Worm (Caenorhabditis elegans) whole organism, mixed stage, embryonic: ENCODE measurements around the gene R02F2.9.

ENCODE experiments used
- M03D4.4 ChIP-seq: sonication (generic microtip); optimal IDR thresholded peaks from 2 replicates; lab custom pipeline; 2017; ENCODE audit warnings: mild to moderate bottlenecking, missing genetic modification characterization, missing compliant biosample characterization
- bed-3 ChIP-seq: fragments of 200-800 bp; sonication (Bioruptor generic); optimal IDR thresholded peaks from 3 replicates; lab custom pipeline; 2018; ENCODE audit warnings: mild to moderate bottlenecking, missing genetic modification characterization, moderate library complexity, missing compliant biosample characterization
- blmp-1 ChIP-seq: fragments of 150-350 bp; optimal IDR thresholded peaks from 2 replicates; lab custom pipeline; 2014; ENCODE audit warnings: missing biosample characterization, missing genetic modification characterization
- ceh-39 ChIP-seq: fragments of 150-350 bp; optimal IDR thresholded peaks from 2 replicates; lab custom pipeline; 2014; ENCODE audit warnings: missing biosample characterization, missing genetic modification characterization
- ceh-43 ChIP-seq: fragments of 200-800 bp; sonication (Bioruptor generic); optimal IDR thresholded peaks from 2 replicates; lab custom pipeline; 2018; ENCODE audit warnings: mild to moderate bottlenecking, missing genetic modification characterization, moderate library complexity, missing compliant biosample characterization
- ceh-83 ChIP-seq: fragments of 200-800 bp; sonication (Bioruptor generic); optimal IDR thresholded peaks from 2 replicates; lab custom pipeline; 2018; ENCODE audit warnings: mild to moderate bottlenecking, missing genetic modification characterization, missing compliant biosample characterization
- ces-1 ChIP-seq: fragments of 150-350 bp; optimal IDR thresholded peaks from 2 replicates; lab custom pipeline; 2014; ENCODE audit warnings: missing biosample characterization, missing genetic modification reagents, missing genetic modification characterization
- cnd-1 ChIP-seq: fragments of 200-800 bp; sonication (Bioruptor generic); optimal IDR thresholded peaks from 2 replicates; lab custom pipeline; 2018; ENCODE audit warnings: mild to moderate bottlenecking, missing genetic modification characterization, missing compliant biosample characterization
- drap-1 ChIP-seq: fragments of 200-800 bp; sonication (Bioruptor generic); optimal IDR thresholded peaks from 3 replicates; lab custom pipeline; 2018; ENCODE audit warnings: mild to moderate bottlenecking, missing genetic modification characterization, missing compliant biosample characterization
- elt-1 ChIP-seq: sonication (generic microtip); optimal IDR thresholded peaks from 2 replicates; lab custom pipeline; 2017; ENCODE audit warnings: missing genetic modification characterization, mild to moderate bottlenecking, missing compliant biosample characterization, antibody characterized with exemption, moderate library complexity, borderline replicate concordance; ENCODE audit not compliant: insufficient read depth
- elt-3 ChIP-seq: fragments of 150-350 bp; optimal IDR thresholded peaks from 2 replicates; lab custom pipeline; 2014; ENCODE audit warnings: missing biosample characterization, missing genetic modification characterization
- flh-1 ChIP-seq: fragments of 200-800 bp; sonication (Bioruptor generic); optimal IDR thresholded peaks from 2 replicates; lab custom pipeline; 2018; ENCODE audit warnings: mild to moderate bottlenecking, missing genetic modification characterization, moderate library complexity, missing compliant biosample characterization
- ham-2 ChIP-seq: fragments of 200-800 bp; sonication (Bioruptor generic); optimal IDR thresholded peaks from 2 replicates; lab custom pipeline; 2018; ENCODE audit warnings: mild to moderate bottlenecking, missing genetic modification characterization, missing compliant biosample characterization
- hlh-1 ChIP-seq: fragments of 150-350 bp; optimal IDR thresholded peaks from 2 replicates; lab custom pipeline; 2014; ENCODE audit warnings: missing biosample characterization, missing genetic modification reagents, missing genetic modification characterization
- lin-13 ChIP-seq: fragments of 150-350 bp; optimal IDR thresholded peaks from 2 replicates; lab custom pipeline; 2014; ENCODE audit warnings: missing biosample characterization, missing genetic modification characterization
- lin-32 ChIP-seq: fragments of 200-800 bp; sonication (Bioruptor generic); optimal IDR thresholded peaks from 2 replicates; lab custom pipeline; 2018; ENCODE audit warnings: mild to moderate bottlenecking, missing genetic modification characterization, missing compliant biosample characterization
- lsy-2 ChIP-seq: fragments of 150-350 bp; optimal IDR thresholded peaks from 2 replicates; lab custom pipeline; 2014; ENCODE audit warnings: missing biosample characterization, missing genetic modification characterization
- mab-5 ChIP-seq: fragments of 150-350 bp; optimal IDR thresholded peaks from 2 replicates; lab custom pipeline; 2014; ENCODE audit warnings: missing biosample characterization, missing genetic modification characterization
- mep-1 ChIP-seq: fragments of 150-350 bp; optimal IDR thresholded peaks from 2 replicates; lab custom pipeline; 2017; ENCODE audit warnings: missing biosample characterization, missing genetic modification reagents, missing genetic modification characterization, inconsistent platforms
- mls-2 ChIP-seq: sonication (generic microtip); optimal IDR thresholded peaks from 2 replicates; lab custom pipeline; 2016; ENCODE audit warnings: mild to moderate bottlenecking, missing genetic modification characterization, moderate library complexity, missing compliant biosample characterization
- nhr-12 ChIP-seq: fragments of 150-350 bp; optimal IDR thresholded peaks from 2 replicates; lab custom pipeline; 2014; ENCODE audit warnings: missing biosample characterization, missing genetic modification characterization
- nhr-2 ChIP-seq: fragments of 150-350 bp; optimal IDR thresholded peaks from 2 replicates; lab custom pipeline; 2014; ENCODE audit warnings: missing biosample characterization, missing genetic modification characterization
- nhr-237 ChIP-seq: fragments of 150-350 bp; optimal IDR thresholded peaks from 2 replicates; lab custom pipeline; 2014; ENCODE audit warnings: missing biosample characterization, missing genetic modification characterization
- nhr-28 ChIP-seq: fragments of 150-350 bp; optimal IDR thresholded peaks from 2 replicates; lab custom pipeline; 2014; ENCODE audit warnings: missing biosample characterization, missing genetic modification characterization
- nhr-76 ChIP-seq: sonication (generic microtip); optimal IDR thresholded peaks from 2 replicates; lab custom pipeline; 2017; ENCODE audit warnings: missing biosample characterization, missing genetic modification characterization
- pha-4 ChIP-seq: fragments of 150-350 bp; optimal IDR thresholded peaks from 2 replicates; lab custom pipeline; 2018; ENCODE audit warnings: missing biosample characterization, missing genetic modification reagents, missing genetic modification characterization
- sem-2 ChIP-seq: fragments of 200-800 bp; sonication (Bioruptor generic); optimal IDR thresholded peaks from 2 replicates; lab custom pipeline; 2018; ENCODE audit warnings: mild to moderate bottlenecking, missing genetic modification characterization, missing compliant biosample characterization
- snpc-4 ChIP-seq: fragments of 150-350 bp; optimal IDR thresholded peaks from 2 replicates; lab custom pipeline; 2014; ENCODE audit warnings: missing biosample characterization, missing genetic modification characterization
- sptf-1 ChIP-seq: sonication (generic microtip); optimal IDR thresholded peaks from 2 replicates; lab custom pipeline; 2017; ENCODE audit warnings: mild to moderate bottlenecking, missing genetic modification characterization, moderate library complexity, missing compliant biosample characterization
- tbx-8 ChIP-seq: fragments of 200-800 bp; sonication (Bioruptor generic); optimal IDR thresholded peaks from 2 replicates; lab custom pipeline; 2018; ENCODE audit warnings: mild to moderate bottlenecking, missing genetic modification characterization, moderate library complexity, missing compliant biosample characterization
- unc-120 ChIP-seq: sonication (generic microtip); optimal IDR thresholded peaks from 2 replicates; lab custom pipeline; 2017; ENCODE audit warnings: missing genetic modification characterization, missing compliant biosample characterization; ENCODE audit not compliant: poor library complexity, severe bottlenecking
- unc-39 ChIP-seq: fragments of 150-350 bp; optimal IDR thresholded peaks from 2 replicates; lab custom pipeline; 2014; ENCODE audit warnings: missing biosample characterization, missing genetic modification characterization
- unc-62 ChIP-seq: fragments of 150-350 bp; optimal IDR thresholded peaks from 2 replicates; lab custom pipeline; 2014; ENCODE audit warnings: missing biosample characterization, missing genetic modification reagents, missing genetic modification characterization
- zip-8 ChIP-seq: fragments of 150-350 bp; optimal IDR thresholded peaks from 2 replicates; lab custom pipeline; 2014; ENCODE audit warnings: missing biosample characterization, missing genetic modification characterization
- ztf-11 ChIP-seq: fragments of 150-350 bp; optimal IDR thresholded peaks from 2 replicates; lab custom pipeline; 2014; ENCODE audit warnings: missing biosample characterization, missing genetic modification characterization

The R02F2.9 gene

DNA sequence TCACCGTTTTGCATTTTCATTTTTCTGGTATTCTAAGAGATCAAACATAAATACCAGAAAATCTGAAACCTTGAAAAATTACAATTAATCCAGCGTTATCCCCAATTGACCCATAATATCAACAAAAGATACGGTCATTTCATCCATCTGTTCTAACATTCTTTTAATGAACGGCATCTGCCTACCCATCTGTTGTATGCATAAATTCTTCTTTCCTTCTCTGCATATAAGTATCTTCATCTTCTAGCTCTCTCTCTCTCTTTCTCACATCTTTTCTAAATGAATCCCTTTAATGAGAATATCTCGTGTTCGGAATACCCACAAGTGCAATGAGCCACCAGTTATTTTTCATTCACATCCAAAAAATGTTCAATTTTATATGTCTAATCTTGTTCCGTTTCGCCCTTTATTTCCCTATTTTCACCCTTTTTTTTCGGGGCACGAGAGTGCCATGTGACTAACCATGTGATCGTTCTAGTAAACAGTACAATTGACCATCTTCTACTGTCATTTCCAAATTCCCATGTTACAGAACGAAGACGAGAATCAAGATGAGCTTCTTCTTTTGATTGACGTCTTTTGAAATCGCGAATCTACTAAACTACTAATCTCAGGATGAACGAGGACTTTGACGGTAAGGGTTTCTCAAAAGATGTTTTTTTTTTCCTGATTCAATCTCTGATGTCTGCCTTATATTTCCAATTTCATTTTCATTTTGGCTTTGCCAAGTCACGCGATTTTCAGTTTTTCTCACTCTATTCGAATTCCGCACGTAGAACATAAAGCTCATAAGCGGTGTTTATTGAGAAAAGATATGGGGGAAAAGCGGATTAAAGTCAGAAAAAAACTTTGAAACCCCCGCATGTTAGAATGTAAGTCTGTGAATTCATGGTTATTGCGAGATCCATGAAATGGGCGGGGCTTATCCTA, 2.6 kb downstream of the R02F2.9 start, which contains the start of gene R02F2.1:
Gene R02F2.1 (plus strand): TSS at position 528 of the 930 bp plus-strand sequence.
- TF ChIP-seq ztf-11 (tag; lab: Kevin White, UChicago): no peak
- no peak for TF ChIP-seq drap-1 (GFP tag; lab: Kevin White, UChicago)
- TF ChIP-seq nhr-237 (tag; lab: Kevin White, UChicago): no peak
- TF ChIP-seq ces-1 (GFP tag; lab: Kevin White, UChicago): peak; percentile 84
- no peak for TF ChIP-seq mep-1 (tag; lab: Kevin White, UChicago)
- TF ChIP-seq mab-5 (tag; lab: Kevin White, UChicago): no peak
- TF ChIP-seq hlh-1 (tag; lab: Kevin White, UChicago): no peak
- no peak for TF ChIP-seq M03D4.4
- TF ChIP-seq cnd-1 (tag; lab: Kevin White, UChicago): peak; percentile 87
- no peak for TF ChIP-seq blmp-1 (tag; lab: Kevin White, UChicago)
- TF ChIP-seq mls-2 (tag; lab: Kevin White, UChicago): no peak
- no peak for TF ChIP-seq nhr-28 (tag; lab: Kevin White, UChicago)
- no peak for TF ChIP-seq bed-3 (GFP tag; lab: Kevin White, UChicago)
- no peak for TF ChIP-seq sptf-1 (tag; lab: Kevin White, UChicago)
- TF ChIP-seq tbx-8: no peak
- TF ChIP-seq snpc-4 (tag; lab: Kevin White, UChicago): no peak
- TF ChIP-seq unc-62 (GFP tag; lab: Kevin White, UChicago): no peak
- no peak for TF ChIP-seq elt-3 (tag; lab: Kevin White, UChicago)
- peak; percentile 39 for TF ChIP-seq nhr-2 (tag; lab: Kevin White, UChicago)
- TF ChIP-seq elt-1: no peak
- no peak for TF ChIP-seq zip-8 (tag; lab: Kevin White, UChicago)
- no peak for TF ChIP-seq nhr-12 (tag; lab: Kevin White, UChicago)
- TF ChIP-seq lin-32 (GFP tag; lab: Kevin White, UChicago): peak; percentile 71

DNA sequence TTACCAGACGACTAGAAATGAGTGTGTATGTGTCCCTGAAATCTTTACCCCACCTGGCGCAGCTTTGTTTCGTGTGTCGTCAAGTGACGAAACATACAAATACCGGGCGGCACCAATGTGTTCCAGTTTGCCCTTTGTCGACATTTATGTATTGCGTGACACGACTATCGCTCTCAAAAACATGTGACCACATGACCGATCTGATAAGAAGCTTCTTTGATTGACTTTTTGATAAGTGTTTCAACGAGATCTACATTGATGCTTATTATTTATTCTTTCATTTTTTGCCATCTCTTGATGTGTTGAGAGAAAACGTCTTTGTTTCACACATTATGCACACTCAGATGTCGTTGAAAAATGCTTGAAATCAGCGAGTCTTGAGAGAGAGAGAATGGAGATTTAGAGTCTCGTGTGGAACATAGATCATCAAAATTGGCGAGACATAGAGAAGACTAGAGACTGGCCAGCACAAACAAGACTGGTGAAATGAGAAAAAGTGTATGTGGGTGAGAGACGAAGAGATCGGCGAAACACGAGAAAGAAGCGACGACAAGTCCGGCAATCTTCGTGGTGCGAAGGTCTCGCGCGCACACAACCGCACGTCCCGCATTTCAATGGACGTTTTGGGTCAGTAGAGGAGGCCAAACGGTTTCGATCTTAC, 4.1 kb downstream of the R02F2.9 start:
- TF ChIP-seq nhr-28 (tag; lab: Kevin White, UChicago) (no peak), nhr-2 (tag; lab: Kevin White, UChicago) (no peak), ceh-39 (tag; lab: Kevin White, UChicago) (no peak), elt-1 (peak; percentile 86), sptf-1 (tag; lab: Kevin White, UChicago) (no peak), zip-8 (tag; lab: Kevin White, UChicago) (no peak), drap-1 (GFP tag; lab: Kevin White, UChicago) (no peak), snpc-4 (tag; lab: Kevin White, UChicago) (no peak), flh-1 (no peak), ham-2 (GFP tag; lab: Kevin White, UChicago) (peak; percentile 22), ztf-11 (tag; lab: Kevin White, UChicago) (no peak), ces-1 (GFP tag; lab: Kevin White, UChicago) (peak; percentile 74), unc-120 (peak; percentile 64), mls-2 (tag; lab: Kevin White, UChicago) (no peak), blmp-1 (tag; lab: Kevin White, UChicago) (no peak), tbx-8 (no peak), bed-3 (GFP tag; lab: Kevin White, UChicago) (no peak), pha-4 (tag; lab: Kevin White, UChicago) (no peak), ceh-43 (GFP tag; lab: Kevin White, UChicago) (no peak), nhr-12 (tag; lab: Kevin White, UChicago) (no peak), mab-5 (tag; lab: Kevin White, UChicago) (no peak), hlh-1 (tag; lab: Kevin White, UChicago) (peak; percentile 53), sem-2 (GFP tag; lab: Kevin White, UChicago) (no peak), unc-39 (no peak), unc-62 (GFP tag; lab: Kevin White, UChicago) (peak; percentile 70), mep-1 (tag; lab: Kevin White, UChicago) (peak; percentile 62), cnd-1 (tag; lab: Kevin White, UChicago) (no peak), lin-32 (GFP tag; lab: Kevin White, UChicago) (no peak), M03D4.4 (no peak), nhr-237 (tag; lab: Kevin White, UChicago) (peak; percentile 5), ceh-83 (GFP tag; lab: Kevin White, UChicago) (no peak), nhr-76 (tag; lab: Kevin White, UChicago) (no peak), lsy-2 (no peak), elt-3 (tag; lab: Kevin White, UChicago) (no peak), lin-13 (tag; lab: Kevin White, UChicago) (no peak)
